Worm (Caenorhabditis elegans) whole organism, young adult: ENCODE data around the gene C17H12.37.
A peak's percentile ranks its signal among the peaks of the same experiment; 100 is the strongest.

ENCODE experiments used
- B0336.3 ChIP-seq: fragments of 200-800 bp; sonication (Bioruptor generic); IDR thresholded peaks from 2 replicates; pipeline ENCODE4 v1.3.6; 2022; ENCODE audit warnings: missing genetic modification characterization, missing compliant biosample characterization
- C17E4.6 ChIP-seq: fragments of 200-800 bp; sonication (Bioruptor generic); IDR thresholded peaks from 2 replicates; pipeline ENCODE4 v1.3.6; 2022; ENCODE audit warnings: missing genetic modification reagents, missing genetic modification characterization, missing compliant biosample characterization
- F57A8.1 ChIP-seq: fragments of 200-800 bp; sonication (Bioruptor generic); optimal IDR thresholded peaks from 2 replicates; lab custom pipeline; 2018; ENCODE audit warnings: mild to moderate bottlenecking, missing genetic modification characterization, moderate library complexity, missing compliant biosample characterization
- F57C9.4 ChIP-seq: sonication (generic microtip); optimal IDR thresholded peaks from 2 replicates; lab custom pipeline; 2017; ENCODE audit warnings: mild to moderate bottlenecking, missing genetic modification characterization, missing compliant biosample characterization
- K11D2.4 ChIP-seq: fragments of 200-800 bp; sonication (Bioruptor generic); IDR thresholded peaks from 2 replicates; pipeline ENCODE4 v1.3.6; 2022; ENCODE audit warnings: missing genetic modification reagents, missing genetic modification characterization, missing compliant biosample characterization
- Y53G8AR.9 ChIP-seq: fragments of 200-800 bp; sonication (Bioruptor generic); conservative IDR thresholded peaks from 2 replicates; pipeline ENCODE4 v1.3.6; 2022; ENCODE audit warnings: missing genetic modification reagents, missing genetic modification characterization, missing compliant biosample characterization
- Y56A3A.18 ChIP-seq: fragments of 200-800 bp; sonication (Bioruptor generic); IDR thresholded peaks from 2 replicates; pipeline ENCODE4 v1.3.6; 2022; ENCODE audit warnings: missing genetic modification reagents, missing genetic modification characterization, missing compliant biosample characterization
- Y67H2A.10 ChIP-seq: fragments of 200-800 bp; sonication (Bioruptor generic); conservative IDR thresholded peaks from 2 replicates; pipeline ENCODE4 v1.3.6; 2022; ENCODE audit warnings: missing genetic modification reagents, missing genetic modification characterization, missing compliant biosample characterization
- ZK185.1 ChIP-seq: sonication (generic microtip); optimal IDR thresholded peaks from 2 replicates; lab custom pipeline; 2016; ENCODE audit warnings: mild to moderate bottlenecking, missing genetic modification characterization, missing compliant biosample characterization; ENCODE audit not compliant: poor library complexity, severe bottlenecking
- akir-1 ChIP-seq: fragments of 200-800 bp; sonication (Bioruptor generic); optimal IDR thresholded peaks from 2 replicates; lab custom pipeline; 2018; ENCODE audit warnings: mild to moderate bottlenecking, missing genetic modification characterization, moderate library complexity, missing compliant biosample characterization
- aptf-3 ChIP-seq: fragments of 200-800 bp; sonication (Bioruptor generic); IDR thresholded peaks from 2 replicates; pipeline ENCODE4 v1.3.6; 2022; ENCODE audit warnings: missing genetic modification characterization, missing compliant biosample characterization
- attf-5 ChIP-seq: fragments of 200-800 bp; sonication (Bioruptor generic); optimal IDR thresholded peaks from 2 replicates; lab custom pipeline; 2018; ENCODE audit warnings: mild to moderate bottlenecking, missing genetic modification characterization, missing compliant biosample characterization
- ccch-3 ChIP-seq: fragments of 200-800 bp; sonication (Bioruptor generic); optimal IDR thresholded peaks from 2 replicates; lab custom pipeline; 2018; ENCODE audit warnings: mild to moderate bottlenecking, missing genetic modification characterization, missing compliant biosample characterization
- ceh-40 ChIP-seq: fragments of 200-800 bp; sonication (Bioruptor generic); IDR thresholded peaks from 2 replicates; pipeline ENCODE4 v1.3.6; 2022; ENCODE audit warnings: missing genetic modification characterization, missing compliant biosample characterization
- ceh-91 ChIP-seq: fragments of 200-800 bp; sonication (Bioruptor generic); IDR thresholded peaks from 2 replicates; pipeline ENCODE4 v1.3.6; 2022; ENCODE audit warnings: missing genetic modification reagents, missing genetic modification characterization, missing compliant biosample characterization
- dox-1 ChIP-seq: fragments of 200-800 bp; sonication (Bioruptor generic); IDR thresholded peaks from 2 replicates; pipeline ENCODE4 v1.3.6; 2022; ENCODE audit warnings: missing genetic modification reagents, missing genetic modification characterization, missing compliant biosample characterization
- dpff-1 ChIP-seq: sonication (generic microtip); optimal IDR thresholded peaks from 2 replicates; lab custom pipeline; 2017; ENCODE audit warnings: mild to moderate bottlenecking, missing genetic modification characterization, missing compliant biosample characterization
- efl-1 ChIP-seq: fragments of 150-350 bp; optimal IDR thresholded peaks from 2 replicates; lab custom pipeline; 2014; ENCODE audit warnings: missing biosample characterization, missing genetic modification reagents, missing genetic modification characterization
- egrh-3 ChIP-seq: fragments of 200-800 bp; sonication (Bioruptor generic); IDR thresholded peaks from 2 replicates; pipeline ENCODE4 v1.3.6; 2022; ENCODE audit warnings: missing genetic modification reagents, missing genetic modification characterization, missing compliant biosample characterization
- fkh-3 ChIP-seq: sonication (generic microtip); optimal IDR thresholded peaks from 2 replicates; lab custom pipeline; 2016; ENCODE audit warnings: mild to moderate bottlenecking, missing genetic modification characterization, missing compliant biosample characterization
- gei-17 ChIP-seq: fragments of 200-800 bp; sonication (Bioruptor generic); optimal IDR thresholded peaks from 2 replicates; lab custom pipeline; 2018; ENCODE audit warnings: mild to moderate bottlenecking, missing genetic modification characterization, missing compliant biosample characterization
- hlh-12 ChIP-seq: sonication (generic microtip); optimal IDR thresholded peaks from 2 replicates; lab custom pipeline; 2016; ENCODE audit warnings: missing genetic modification characterization, missing compliant biosample characterization
- hmg-1.2 ChIP-seq: fragments of 200-800 bp; sonication (Bioruptor generic); IDR thresholded peaks from 2 replicates; pipeline ENCODE4 v1.3.6; 2022; ENCODE audit warnings: missing genetic modification reagents, missing genetic modification characterization, missing compliant biosample characterization
- lin-26 ChIP-seq: fragments of 200-800 bp; sonication (Bioruptor generic); IDR thresholded peaks from 2 replicates; pipeline ENCODE4 v1.3.6; 2022; ENCODE audit warnings: missing genetic modification reagents, missing genetic modification characterization, missing compliant biosample characterization
- lin-35 ChIP-seq, 3 experiments: fragments of 150-350 bp in 2 of 3; sonication (generic microtip) in 1 of 3; optimal IDR thresholded peaks; 2 replicates each; lab custom pipeline; 2014 to 2018; ENCODE audit warnings: missing biosample characterization in 3 of 3, missing genetic modification characterization in 3 of 3, missing genetic modification reagents in 3 of 3
- lsy-27 ChIP-seq: sonication (generic microtip); optimal IDR thresholded peaks from 2 replicates; lab custom pipeline; 2017; ENCODE audit warnings: missing genetic modification characterization, mild to moderate bottlenecking, missing compliant biosample characterization, antibody characterized with exemption, missing genotype, borderline replicate concordance; ENCODE audit not compliant: insufficient read depth
- madf-10 ChIP-seq: sonication (generic microtip); optimal IDR thresholded peaks from 2 replicates; lab custom pipeline; 2016; ENCODE audit warnings: mild to moderate bottlenecking, missing genetic modification characterization, missing compliant biosample characterization
- mcd-1 ChIP-seq: fragments of 200-800 bp; sonication (Bioruptor generic); IDR thresholded peaks from 2 replicates; pipeline ENCODE4 v1.3.6; 2022; ENCODE audit warnings: missing genetic modification reagents, missing genetic modification characterization, missing compliant biosample characterization
- mel-28 ChIP-seq: sonication (generic microtip); optimal IDR thresholded peaks from 2 replicates; lab custom pipeline; 2016; ENCODE audit warnings: borderline replicate concordance, mild to moderate bottlenecking, missing genetic modification characterization, missing compliant biosample characterization
- mes-4 ChIP-seq: sonication (generic microtip); optimal IDR thresholded peaks from 2 replicates; lab custom pipeline; 2016; ENCODE audit warnings: missing genotype, missing genetic modification characterization, missing compliant biosample characterization
- mxl-1 ChIP-seq: sonication (generic microtip); optimal IDR thresholded peaks from 2 replicates; lab custom pipeline; 2016; ENCODE audit warnings: missing genetic modification characterization, missing compliant biosample characterization
- nfya-1 ChIP-seq: sonication (generic microtip); optimal IDR thresholded peaks from 2 replicates; lab custom pipeline; 2017; ENCODE audit warnings: antibody characterized with exemption, missing compliant biosample characterization, missing genetic modification characterization, borderline replicate concordance; ENCODE audit not compliant: insufficient read depth
- nhr-120 ChIP-seq: fragments of 200-800 bp; sonication (Bioruptor generic); IDR thresholded peaks from 2 replicates; pipeline ENCODE4 v1.3.6; 2022; ENCODE audit warnings: missing genetic modification characterization, missing compliant biosample characterization
- nhr-80 ChIP-seq: sonication (generic microtip); optimal IDR thresholded peaks from 2 replicates; lab custom pipeline; 2016; ENCODE audit warnings: missing genetic modification characterization, missing compliant biosample characterization
- nhr-90 ChIP-seq: sonication (generic microtip); optimal IDR thresholded peaks from 2 replicates; lab custom pipeline; 2016; ENCODE audit warnings: missing genotype, mild to moderate bottlenecking, missing genetic modification characterization, missing compliant biosample characterization
- pbrm-1 ChIP-seq: fragments of 200-800 bp; sonication (Bioruptor generic); IDR thresholded peaks from 2 replicates; pipeline ENCODE4 v1.3.6; 2022; ENCODE audit warnings: missing genetic modification reagents, missing genetic modification characterization, missing compliant biosample characterization
- rec-8 ChIP-seq, 2 experiments: sonication (generic microtip); optimal IDR thresholded peaks; 2 replicates each; lab custom pipeline; 2016; ENCODE audit warnings: mild to moderate bottlenecking in 2 of 2, missing genetic modification characterization in 2 of 2, missing genetic modification reagents in 2 of 2, missing genotype in 2 of 2, missing biosample characterization in 1 of 2, missing compliant biosample characterization in 1 of 2, moderate library complexity in 1 of 2
- repo-1 ChIP-seq: sonication (generic microtip); optimal IDR thresholded peaks from 2 replicates; lab custom pipeline; 2017; ENCODE audit warnings: mild to moderate bottlenecking, missing genetic modification characterization, missing compliant biosample characterization
- snpc-1.3 ChIP-seq: sonication (generic microtip); optimal IDR thresholded peaks from 2 replicates; lab custom pipeline; 2017; ENCODE audit warnings: missing genetic modification characterization, mild to moderate bottlenecking, missing compliant biosample characterization, antibody characterized with exemption, moderate library complexity, missing genotype, missing genetic modification reagents; ENCODE audit not compliant: insufficient read depth
- snpc-3.4 ChIP-seq: sonication (generic microtip); optimal IDR thresholded peaks from 2 replicates; lab custom pipeline; 2017; ENCODE audit warnings: missing genetic modification characterization, mild to moderate bottlenecking, missing compliant biosample characterization, antibody characterized with exemption, moderate library complexity, missing genotype, missing genetic modification reagents
- snpc-4 ChIP-seq, 5 experiments: fragments of 150-350 bp in 1 of 5; sonication (generic microtip) in 4 of 5; optimal IDR thresholded peaks; 2 replicates each; lab custom pipeline; 2014 to 2018; ENCODE audit warnings: missing genetic modification characterization in 5 of 5, missing biosample characterization in 3 of 5, antibody characterized with exemption in 2 of 5, mild to moderate bottlenecking in 2 of 5, missing compliant biosample characterization in 2 of 5, missing genotype in 2 of 5, moderate library complexity in 2 of 5, missing genetic modification reagents in 1 of 5
- sptf-2 ChIP-seq: fragments of 200-800 bp; sonication (Bioruptor generic); optimal IDR thresholded peaks from 2 replicates; lab custom pipeline; 2018; ENCODE audit warnings: mild to moderate bottlenecking, missing genetic modification characterization, missing compliant biosample characterization
- tbp1 ChIP-seq: fragments of 200-800 bp; sonication (Bioruptor generic); optimal IDR thresholded peaks from 2 replicates; lab custom pipeline; 2018; ENCODE audit warnings: mild to moderate bottlenecking, missing genetic modification characterization, missing compliant biosample characterization
- tlf-1 ChIP-seq: fragments of 200-800 bp; sonication (Bioruptor generic); optimal IDR thresholded peaks from 2 replicates; lab custom pipeline; 2018; ENCODE audit warnings: mild to moderate bottlenecking, missing genetic modification characterization, missing compliant biosample characterization
- unc-130 ChIP-seq: sonication (generic microtip); optimal IDR thresholded peaks from 2 replicates; lab custom pipeline; 2016; ENCODE audit warnings: missing genetic modification reagents, missing genetic modification characterization, missing compliant biosample characterization
- unc-62 ChIP-seq: fragments of 150-350 bp; optimal IDR thresholded peaks from 2 replicates; lab custom pipeline; 2014; ENCODE audit warnings: missing biosample characterization, missing genetic modification reagents, missing genetic modification characterization
- zim-3 ChIP-seq: sonication (generic microtip); optimal IDR thresholded peaks from 2 replicates; lab custom pipeline; 2017; ENCODE audit warnings: mild to moderate bottlenecking, missing genetic modification characterization, moderate library complexity, missing compliant biosample characterization
- ztf-6 ChIP-seq: fragments of 200-800 bp; sonication (Bioruptor generic); IDR thresholded peaks from 2 replicates; pipeline ENCODE4 v1.3.6; 2022; ENCODE audit warnings: missing genetic modification reagents, missing genetic modification characterization, missing compliant biosample characterization

Gene C17H12.37

DNA sequence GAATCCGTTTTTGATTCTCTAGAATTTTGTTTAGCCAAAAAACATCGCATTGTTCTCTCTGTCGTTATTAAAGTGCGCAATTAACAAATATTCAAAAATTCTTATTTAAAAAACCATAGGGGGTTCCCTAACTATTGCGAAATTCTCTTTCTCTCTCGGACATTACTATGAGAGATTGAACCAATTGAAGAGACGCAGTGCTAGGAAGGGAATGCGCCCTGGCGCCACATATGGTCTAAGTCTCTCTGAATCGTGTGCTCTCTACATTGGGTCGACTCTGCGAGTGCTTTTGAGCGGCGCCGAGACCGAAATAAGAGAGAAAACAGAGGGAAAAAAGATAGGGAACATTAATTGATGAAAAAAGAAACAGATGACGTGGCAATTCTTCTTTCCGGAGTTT lies 19.0 kb upstream of the C17H12.37 start:
- no peak for TF ChIP-seq dpff-1 (tag; lab: Kevin White, UChicago)
- no peak for TF ChIP-seq gei-17
- TF ChIP-seq attf-5, result peak; percentile 88
- TF ChIP-seq hlh-12, result no peak
- TF ChIP-seq fkh-3 (tag; lab: Kevin White, UChicago), result no peak
- TF ChIP-seq snpc-3.4 (tag; lab: Kevin White, UChicago), result no peak
- TF ChIP-seq ztf-6 (GFP tag; lab: Robert Waterston, UW), result no peak
- TF ChIP-seq Y56A3A.18 (GFP tag; lab: Robert Waterston, UW), result peak; percentile 45; the same call in 1 of the 2 replicates
- TF ChIP-seq mel-28 (tag; lab: Kevin White, UChicago), result no peak
- TF ChIP-seq efl-1, result no peak
- TF ChIP-seq ZK185.1 (tag; lab: Kevin White, UChicago), result peak; percentile 21
- TF ChIP-seq tlf-1 (GFP tag; lab: Kevin White, UChicago), result no peak
- peak; percentile 65 for TF ChIP-seq pbrm-1 (GFP tag; lab: Robert Waterston, UW)
- no peak for TF ChIP-seq unc-62
- TF ChIP-seq mcd-1 (GFP tag; lab: Robert Waterston, UW), result peak; percentile 64
- no peak for TF ChIP-seq snpc-1.3 (tag; lab: Kevin White, UChicago)
- TF ChIP-seq mes-4 (tag; lab: Kevin White, UChicago), result no peak
- TF ChIP-seq rec-8 (tag; optimal IDR thresholded peaks at IDR 0.05; lab: Kevin White, UChicago), result no peak
- TF ChIP-seq C17E4.6 (GFP tag; lab: Robert Waterston, UW), result no peak
- no peak for TF ChIP-seq Y67H2A.10
- TF ChIP-seq nhr-90, result no peak
- TF ChIP-seq sptf-2 (GFP tag; lab: Kevin White, UChicago), result no peak
- TF ChIP-seq akir-1 (GFP tag; lab: Kevin White, UChicago), result no peak
- no peak for TF ChIP-seq nfya-1 (tag; lab: Kevin White, UChicago)
- TF ChIP-seq dox-1 (GFP tag; lab: Robert Waterston, UW), result peak; percentile 81
- TF ChIP-seq Y53G8AR.9 (GFP tag; lab: Robert Waterston, UW), result 0 out of 2 replicates have a peak, but pooled peaks have one; percentile 40
- TF ChIP-seq snpc-4 (GFP tag; optimal IDR thresholded peaks at IDR 0.05; lab: Kevin White, UChicago), result no peak
- peak in 3 of 4 experiments; percentile 27 to 35 (median 30) for TF ChIP-seq snpc-4 (tag; optimal IDR thresholded peaks at IDR 0.05; lab: Kevin White, UChicago)
- TF ChIP-seq lin-26 (GFP tag; lab: Robert Waterston, UW), result no peak
- peak; percentile 96 for TF ChIP-seq hmg-1.2 (GFP tag; lab: Robert Waterston, UW)
- TF ChIP-seq nhr-80 (tag; lab: Kevin White, UChicago), result peak; percentile 46
- no peak for TF ChIP-seq lsy-27
- no peak for TF ChIP-seq F57C9.4 (tag; lab: Kevin White, UChicago)
- TF ChIP-seq nhr-120 (GFP tag; lab: Robert Waterston, UW), result no peak
- no peak for TF ChIP-seq ccch-3
- TF ChIP-seq ceh-40, result no peak
- no peak for TF ChIP-seq aptf-3 (GFP tag; lab: Robert Waterston, UW)
- peak; percentile 39 for TF ChIP-seq tbp1 (GFP tag; lab: Kevin White, UChicago)
- peak in 1 of 3 experiments; percentile 80 for TF ChIP-seq lin-35 (GFP tag; optimal IDR thresholded peaks at IDR 0.05; lab: Kevin White, UChicago)
- TF ChIP-seq zim-3, result no peak
- TF ChIP-seq mxl-1 (tag; lab: Kevin White, UChicago), result no peak
- TF ChIP-seq F57A8.1 (GFP tag; lab: Kevin White, UChicago), result no peak
- no peak for TF ChIP-seq unc-130 (GFP tag; lab: Kevin White, UChicago)
- TF ChIP-seq ceh-91, result no peak
- TF ChIP-seq repo-1, result peak; percentile 42
- TF ChIP-seq egrh-3 (GFP tag; lab: Robert Waterston, UW), result no peak
- TF ChIP-seq K11D2.4 (GFP tag; lab: Robert Waterston, UW), result peak; percentile 21; the same call in 1 of the 2 replicates
- peak; percentile 17 for TF ChIP-seq madf-10 (tag; lab: Kevin White, UChicago)
- peak; percentile 17; the same call in 1 of the 2 replicates for TF ChIP-seq B0336.3 (GFP tag; lab: Robert Waterston, UW)
